Fruit fly (Drosophila melanogaster) whole organism, pupa: Measurements from ENCODE around the gene CG4586.

Experiments
- CG10348 ChIP-seq: fragments of 200-800 bp; sonication (Bioruptor generic); IDR thresholded peaks from 2 replicates; pipeline ENCODE4 v1.3.6; 2022; ENCODE audit warnings: missing biosample characterization, missing genetic modification characterization
- CG12605 ChIP-seq: fragments of 200-800 bp; sonication (Bioruptor generic); IDR thresholded peaks from 2 replicates; pipeline ENCODE4 v1.3.6; 2022; ENCODE audit warnings: missing biosample characterization, missing genetic modification characterization
- CG13204 ChIP-seq: fragments of 200-800 bp; sonication (Bioruptor generic); optimal IDR thresholded peaks from 2 replicates; lab custom pipeline; 2018; ENCODE audit warnings: missing biosample characterization, mild to moderate bottlenecking, missing genetic modification characterization, moderate library complexity
- CG14655 ChIP-seq: fragments of 200-800 bp; sonication (Bioruptor generic); optimal IDR thresholded peaks from 3 replicates; lab custom pipeline; 2017; ENCODE audit warnings: mild to moderate bottlenecking, missing biosample characterization, missing genetic modification reagents, missing genetic modification characterization
- CG15710 ChIP-seq: fragments of 200-800 bp; sonication (Bioruptor generic); optimal IDR thresholded peaks from 2 replicates; lab custom pipeline; 2018; ENCODE audit warnings: missing biosample characterization, mild to moderate bottlenecking, missing genetic modification characterization, moderate library complexity
- CG17806 ChIP-seq: fragments of 200-800 bp; sonication (Bioruptor generic); optimal IDR thresholded peaks from 2 replicates; lab custom pipeline; 2018; ENCODE audit warnings: missing biosample characterization, mild to moderate bottlenecking, missing genetic modification characterization, moderate library complexity
- CG32121 ChIP-seq: fragments of 200-800 bp; sonication (Bioruptor generic); IDR thresholded peaks from 2 replicates; pipeline ENCODE4 v1.3.6; 2022; ENCODE audit warnings: missing biosample characterization, missing genetic modification characterization
- CG34367 ChIP-seq: fragments of 200-800 bp; sonication (Bioruptor generic); optimal IDR thresholded peaks from 2 replicates; lab custom pipeline; 2018; ENCODE audit warnings: missing biosample characterization, mild to moderate bottlenecking, missing genetic modification characterization
- CG4496 ChIP-seq: fragments of 200-800 bp; sonication (Bioruptor generic); IDR thresholded peaks from 3 replicates; pipeline ENCODE4 v1.3.6; 2022; ENCODE audit warnings: missing biosample characterization, missing genetic modification characterization
- CG8159 ChIP-seq: fragments of 200-800 bp; sonication (Bioruptor generic); optimal IDR thresholded peaks from 3 replicates; lab custom pipeline; 2018; ENCODE audit warnings: missing biosample characterization, mild to moderate bottlenecking, missing genetic modification characterization, moderate library complexity
- CG8301 ChIP-seq: fragments of 200-800 bp; sonication (Bioruptor generic); optimal IDR thresholded peaks from 2 replicates; lab custom pipeline; 2018; ENCODE audit warnings: missing biosample characterization, mild to moderate bottlenecking, missing genetic modification characterization
- CG9948 ChIP-seq: fragments of 200-800 bp; sonication (Bioruptor generic); optimal IDR thresholded peaks from 2 replicates; lab custom pipeline; 2018; ENCODE audit warnings: missing biosample characterization, mild to moderate bottlenecking, missing genetic modification characterization, moderate library complexity
- D1 ChIP-seq: fragments of 200-800 bp; sonication (Bioruptor generic); optimal IDR thresholded peaks from 2 replicates; lab custom pipeline; 2018; ENCODE audit warnings: missing biosample characterization, mild to moderate bottlenecking, missing genetic modification characterization, moderate library complexity
- EcR ChIP-seq: fragments of 200-800 bp; sonication (Bioruptor generic); optimal IDR thresholded peaks from 3 replicates; lab custom pipeline; 2019; ENCODE audit warnings: missing biosample characterization, missing genetic modification characterization, mild to moderate bottlenecking, moderate library complexity, missing genetic modification reagents
- Ets98B ChIP-seq: fragments of 200-800 bp; sonication (Bioruptor generic); IDR thresholded peaks from 2 replicates; pipeline ENCODE4 v1.3.6; 2022; ENCODE audit warnings: missing biosample characterization, missing genetic modification characterization
- Pif1A ChIP-seq: fragments of 200-800 bp; sonication (Bioruptor generic); optimal IDR thresholded peaks from 3 replicates; lab custom pipeline; 2016; ENCODE audit warnings: missing biosample characterization, missing genetic modification characterization
- Pif1B ChIP-seq: fragments of 200-800 bp; sonication (Bioruptor generic); optimal IDR thresholded peaks from 3 replicates; lab custom pipeline; 2016; ENCODE audit warnings: missing biosample characterization, missing genetic modification characterization
- Snoo ChIP-seq: fragments of 200-800 bp; sonication (Bioruptor generic); optimal IDR thresholded peaks from 3 replicates; lab custom pipeline; 2017; ENCODE audit warnings: missing biosample characterization, mild to moderate bottlenecking, missing genetic modification characterization, inconsistent platforms
- fd96Ca ChIP-seq: fragments of 200-800 bp; sonication (Bioruptor generic); IDR thresholded peaks from 3 replicates; pipeline ENCODE4 v1.3.6; 2022; ENCODE audit warnings: missing biosample characterization, missing genetic modification characterization
- gl ChIP-seq: fragments of 200-800 bp; sonication (Bioruptor generic); optimal IDR thresholded peaks from 2 replicates; lab custom pipeline; 2018; ENCODE audit warnings: missing biosample characterization, mild to moderate bottlenecking, missing genetic modification characterization
- rn ChIP-seq: fragments of 200-800 bp; sonication (Bioruptor generic); IDR thresholded peaks from 2 replicates; pipeline ENCODE4 v1.3.6; 2022; ENCODE audit warnings: missing biosample characterization, missing genetic modification characterization

The CG4586 gene

DNA sequence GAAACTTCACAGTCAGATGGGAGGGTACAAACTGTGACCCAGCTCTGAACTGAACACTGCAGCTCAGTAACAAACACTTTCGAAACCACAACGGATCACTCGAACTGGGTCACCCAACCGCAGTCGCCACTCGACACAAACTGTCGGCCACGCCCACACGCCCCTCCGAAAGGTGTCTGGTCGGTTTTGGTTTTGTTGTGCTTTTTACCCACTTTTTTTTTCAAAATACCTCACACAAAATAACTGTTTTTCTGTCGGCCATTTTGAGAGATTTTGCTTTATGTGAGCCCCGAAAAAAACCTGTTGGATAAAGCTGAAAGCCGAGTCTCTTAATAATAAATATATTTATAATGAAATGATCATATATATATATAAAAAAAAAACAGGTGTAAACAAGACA, 21.6 kb downstream of the CG4586 start, which contains the start of gene ogre:
TSS of gene ogre (minus strand) at position 33 of the 400 bp plus-strand sequence.
- TF ChIP-seq Snoo = peak; percentile 29
- no peak for TF ChIP-seq CG8301
- peak; percentile 39; the same call in 1 of the 3 replicates for TF ChIP-seq CG4496
- peak; percentile 46 for TF ChIP-seq EcR
- TF ChIP-seq Ets98B (GFP tag; lab: Robert Waterston, UW) = no peak

DNA sequence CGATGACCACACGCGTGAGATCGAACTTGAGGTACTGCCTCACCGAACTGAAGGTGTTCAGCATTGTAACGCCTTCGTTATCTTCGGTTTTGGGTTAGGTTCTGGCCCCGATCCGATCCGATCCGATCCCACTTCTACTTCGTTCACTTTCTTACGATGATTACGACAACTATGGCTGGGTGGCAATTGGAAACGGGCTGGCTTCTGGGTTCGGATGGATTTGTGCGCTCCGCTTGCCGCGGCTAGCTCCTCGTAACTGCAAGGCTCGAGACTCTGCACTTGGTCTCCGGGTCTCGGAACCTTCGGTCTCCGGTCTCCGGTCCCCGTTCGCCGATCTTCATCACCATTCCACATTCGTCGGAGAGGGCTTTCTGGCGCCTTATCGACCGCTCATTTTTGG, 23.6 kb downstream of the CG4586 start, which contains the start of gene Inx7:
TSS of gene Inx7 (minus strand) at position 263 of the 400 bp plus-strand sequence.
- TF ChIP-seq CG15710 (tag; lab: Kevin White, UChicago) = no peak
- no peak for TF ChIP-seq CG17806
- TF ChIP-seq Pif1A (GFP tag; lab: Kevin White, UChicago) = no peak
- no peak for TF ChIP-seq rn (GFP tag; lab: Robert Waterston, UW)
- no peak for TF ChIP-seq Snoo
- no peak for TF ChIP-seq CG10348 (GFP tag; lab: Robert Waterston, UW)
- no peak for TF ChIP-seq CG32121 (GFP tag; lab: Robert Waterston, UW)
- no peak for TF ChIP-seq CG9948 (tag; lab: Kevin White, UChicago)
- TF ChIP-seq gl (tag; lab: Kevin White, UChicago) = no peak
- TF ChIP-seq CG8301 = no peak
- no peak for TF ChIP-seq CG34367 (tag; lab: Kevin White, UChicago)
- TF ChIP-seq CG14655 (GFP tag; lab: Kevin White, UChicago) = no peak
- TF ChIP-seq CG12605 (GFP tag; lab: Robert Waterston, UW) = no peak

DNA sequence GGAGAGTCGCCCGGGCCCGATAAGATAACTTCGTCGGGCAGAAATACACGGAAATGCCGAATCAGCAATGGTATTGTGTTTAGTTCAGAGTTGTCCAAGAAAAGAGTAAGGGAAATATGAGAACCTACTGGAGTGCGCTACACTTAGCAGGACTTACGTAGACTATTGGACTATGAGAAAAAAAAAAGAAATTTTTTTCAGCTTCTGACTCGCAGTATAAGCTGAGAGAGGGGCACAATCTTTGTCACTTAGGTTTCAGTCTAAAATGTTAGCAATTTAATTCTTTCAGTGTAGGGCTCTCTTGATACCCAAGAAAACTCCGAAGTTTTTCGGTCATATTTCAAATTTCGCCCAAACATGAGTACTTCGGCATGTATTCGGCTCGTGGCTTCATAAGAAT, 24.0 kb downstream of the CG4586 start:
- no peak for TF ChIP-seq CG10348 (GFP tag; lab: Robert Waterston, UW)
- no peak for TF ChIP-seq CG34367 (tag; lab: Kevin White, UChicago)
- TF ChIP-seq EcR = no peak
- no peak for TF ChIP-seq CG8301
- TF ChIP-seq CG12605 (GFP tag; lab: Robert Waterston, UW) = no peak
- TF ChIP-seq CG8159 (tag; lab: Kevin White, UChicago) = peak; percentile 34
- TF ChIP-seq CG17806 = no peak
- TF ChIP-seq gl (tag; lab: Kevin White, UChicago) = no peak
- peak; percentile 1 for TF ChIP-seq CG9948 (tag; lab: Kevin White, UChicago)
- peak; percentile 55 for TF ChIP-seq Snoo
- TF ChIP-seq CG14655 (GFP tag; lab: Kevin White, UChicago) = peak; percentile 21
- no peak for TF ChIP-seq CG32121 (GFP tag; lab: Robert Waterston, UW)
- peak; percentile 36; the same call in 1 of the 3 replicates for TF ChIP-seq fd96Ca (GFP tag; lab: Robert Waterston, UW)
- TF ChIP-seq CG4496 = peak; percentile 59; the same call in 2 of the 3 replicates
- TF ChIP-seq Ets98B (GFP tag; lab: Robert Waterston, UW) = 0 out of 2 replicates have a peak, but pooled peaks have one; percentile 8
- TF ChIP-seq Pif1B (GFP tag; lab: Kevin White, UChicago) = no peak
- TF ChIP-seq CG13204 = no peak
- no peak for TF ChIP-seq CG15710 (tag; lab: Kevin White, UChicago)
- TF ChIP-seq rn (GFP tag; lab: Robert Waterston, UW) = no peak
- TF ChIP-seq Pif1A (GFP tag; lab: Kevin White, UChicago) = peak; percentile 30
- TF ChIP-seq D1 (tag; lab: Kevin White, UChicago) = no peak

DNA sequence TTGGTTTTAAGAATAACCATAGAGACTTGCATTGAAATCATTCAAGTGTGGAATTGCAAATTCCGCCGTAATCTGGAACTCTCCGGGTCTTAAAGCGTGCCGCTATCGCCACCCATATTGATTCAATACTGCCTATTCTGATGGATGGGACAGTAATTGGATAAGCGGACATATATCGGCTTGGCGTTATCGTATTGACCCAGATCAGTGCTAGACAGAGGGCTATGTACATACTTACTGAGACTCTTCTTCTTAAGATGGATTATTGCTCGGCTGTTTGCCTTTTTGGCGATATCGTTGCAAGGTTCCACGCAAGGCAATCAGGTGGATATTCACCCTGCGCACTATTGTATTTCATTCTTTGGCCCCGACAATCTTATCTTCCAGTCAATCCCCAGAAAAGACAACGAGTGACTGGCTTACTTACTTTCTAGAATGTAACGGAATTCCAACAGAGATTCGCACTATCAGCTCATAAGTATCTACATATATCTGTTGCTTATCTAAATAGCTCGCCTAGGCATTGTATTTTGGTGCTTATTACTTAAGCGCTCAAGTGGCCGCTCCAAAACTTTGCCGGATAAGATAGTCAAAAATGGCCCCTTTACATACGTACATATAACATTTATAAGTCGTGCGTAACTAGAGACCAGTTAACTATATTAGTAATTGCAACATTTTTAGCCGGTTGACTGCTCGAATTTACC, 24.9 kb downstream of the CG4586 start:
- no peak for TF ChIP-seq CG9948 (tag; lab: Kevin White, UChicago)
- no peak for TF ChIP-seq Pif1B (GFP tag; lab: Kevin White, UChicago)
- TF ChIP-seq CG32121 (GFP tag; lab: Robert Waterston, UW) = no peak
- peak; percentile 14 for TF ChIP-seq EcR
- peak; percentile 40; the same call in 1 of the 3 replicates for TF ChIP-seq CG4496
- TF ChIP-seq Snoo = no peak
- TF ChIP-seq CG34367 (tag; lab: Kevin White, UChicago) = peak; percentile 30
- no peak for TF ChIP-seq CG12605 (GFP tag; lab: Robert Waterston, UW)
- TF ChIP-seq rn (GFP tag; lab: Robert Waterston, UW) = no peak
- TF ChIP-seq CG13204 = peak; percentile 53
- no peak for TF ChIP-seq CG15710 (tag; lab: Kevin White, UChicago)
- TF ChIP-seq Ets98B (GFP tag; lab: Robert Waterston, UW) = 0 out of 2 replicates have a peak, but pooled peaks have one; percentile 13
- TF ChIP-seq CG10348 (GFP tag; lab: Robert Waterston, UW) = no peak
- no peak for TF ChIP-seq CG8301
- TF ChIP-seq gl (tag; lab: Kevin White, UChicago) = peak; percentile 33
- TF ChIP-seq D1 (tag; lab: Kevin White, UChicago) = no peak
- no peak for TF ChIP-seq fd96Ca (GFP tag; lab: Robert Waterston, UW)
- no peak for TF ChIP-seq CG17806
- peak; percentile 2 for TF ChIP-seq Pif1A (GFP tag; lab: Kevin White, UChicago)
- TF ChIP-seq CG14655 (GFP tag; lab: Kevin White, UChicago) = peak; percentile 6

DNA sequence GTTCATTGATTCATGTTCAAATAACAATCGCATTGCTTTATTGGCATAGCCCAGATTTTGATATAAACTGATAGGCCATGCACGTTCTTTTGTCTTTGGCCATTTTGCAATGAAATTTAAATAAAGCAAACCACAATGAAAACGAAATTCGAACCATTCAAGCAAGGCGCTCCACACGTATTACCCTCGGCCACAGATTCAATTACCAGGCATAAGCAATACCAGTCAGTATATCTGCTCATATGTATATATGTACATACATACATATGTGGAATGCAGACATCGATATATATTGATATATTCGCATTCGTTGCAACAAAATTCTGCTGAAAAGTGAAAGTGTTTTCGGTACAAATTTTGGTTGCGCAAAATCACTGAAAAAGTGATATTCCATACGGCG, 25.5 kb downstream of the CG4586 start:
- TF ChIP-seq CG9948 (tag; lab: Kevin White, UChicago) = no peak
- no peak for TF ChIP-seq Ets98B (GFP tag; lab: Robert Waterston, UW)
- TF ChIP-seq CG14655 (GFP tag; lab: Kevin White, UChicago) = no peak
- no peak for TF ChIP-seq Pif1A (GFP tag; lab: Kevin White, UChicago)
- no peak for TF ChIP-seq CG12605 (GFP tag; lab: Robert Waterston, UW)
- TF ChIP-seq fd96Ca (GFP tag; lab: Robert Waterston, UW) = no peak
- TF ChIP-seq rn (GFP tag; lab: Robert Waterston, UW) = no peak
- TF ChIP-seq CG17806 = no peak
- TF ChIP-seq CG34367 (tag; lab: Kevin White, UChicago) = no peak
- no peak for TF ChIP-seq CG8301
- TF ChIP-seq gl (tag; lab: Kevin White, UChicago) = no peak
- no peak for TF ChIP-seq CG4496
- no peak for TF ChIP-seq CG32121 (GFP tag; lab: Robert Waterston, UW)
- TF ChIP-seq EcR = no peak
- no peak for TF ChIP-seq CG10348 (GFP tag; lab: Robert Waterston, UW)
- TF ChIP-seq CG13204 = no peak
- no peak for TF ChIP-seq Snoo
- TF ChIP-seq Pif1B (GFP tag; lab: Kevin White, UChicago) = no peak
- TF ChIP-seq CG15710 (tag; lab: Kevin White, UChicago) = no peak
- TF ChIP-seq CG8159 (tag; lab: Kevin White, UChicago) = no peak
- TF ChIP-seq, all 21 proteins: peak for 0
